Worm (Caenorhabditis elegans) whole organism, L4 larva: ENCODE data around the gene gst-28.

Experiments used
- T20F7.1 ChIP-seq: fragments of 200-800 bp; sonication (Bioruptor generic); optimal IDR thresholded peaks from 2 replicates; lab custom pipeline; 2018; ENCODE audit warnings: mild to moderate bottlenecking, missing genetic modification characterization, missing compliant biosample characterization
- ama-1 ChIP-seq: fragments of 150-350 bp; optimal IDR thresholded peaks from 2 replicates; lab custom pipeline; 2014; ENCODE audit warnings: inconsistent platforms, mixed read lengths
- daf-19 ChIP-seq: fragments of 200-800 bp; sonication (Bioruptor generic); conservative IDR thresholded peaks from 2 replicates; pipeline ENCODE4 v1.3.6; 2022; ENCODE audit warnings: missing genetic modification characterization, missing compliant biosample characterization
- daf-8 ChIP-seq: fragments of 200-800 bp; sonication (Bioruptor generic); IDR thresholded peaks from 2 replicates; pipeline ENCODE4 v1.3.6; 2022; ENCODE audit warnings: missing genetic modification characterization, missing compliant biosample characterization
- duxl-1 ChIP-seq: sonication (generic microtip); optimal IDR thresholded peaks from 2 replicates; lab custom pipeline; 2016; ENCODE audit warnings: mild to moderate bottlenecking, missing genetic modification characterization, moderate library complexity, missing compliant biosample characterization; ENCODE audit not compliant: poor library complexity
- fkh-10 ChIP-seq: fragments of 150-350 bp; optimal IDR thresholded peaks from 2 replicates; lab custom pipeline; 2014; ENCODE audit warnings: missing biosample characterization, missing genetic modification reagents, missing genetic modification characterization
- lin-1 ChIP-seq: fragments of 200-800 bp; sonication (Bioruptor generic); IDR thresholded peaks from 2 replicates; pipeline ENCODE4 v1.3.6; 2022; ENCODE audit warnings: missing genetic modification reagents, missing genetic modification characterization, missing compliant biosample characterization
- mep-1 ChIP-seq: fragments of 150-350 bp; sonication (generic microtip); optimal IDR thresholded peaks from 3 replicates; lab custom pipeline; 2014; ENCODE audit warnings: missing biosample characterization, missing genetic modification characterization
- nhr-11 ChIP-seq: fragments of 150-350 bp; optimal IDR thresholded peaks from 2 replicates; lab custom pipeline; 2014; ENCODE audit warnings: missing biosample characterization, missing genetic modification characterization
- vab-7 ChIP-seq: fragments of 200-800 bp; sonication (Bioruptor generic); IDR thresholded peaks from 2 replicates; pipeline ENCODE4 v1.3.6; 2022; ENCODE audit warnings: missing genetic modification reagents, missing genetic modification characterization, missing compliant biosample characterization

DNA sequence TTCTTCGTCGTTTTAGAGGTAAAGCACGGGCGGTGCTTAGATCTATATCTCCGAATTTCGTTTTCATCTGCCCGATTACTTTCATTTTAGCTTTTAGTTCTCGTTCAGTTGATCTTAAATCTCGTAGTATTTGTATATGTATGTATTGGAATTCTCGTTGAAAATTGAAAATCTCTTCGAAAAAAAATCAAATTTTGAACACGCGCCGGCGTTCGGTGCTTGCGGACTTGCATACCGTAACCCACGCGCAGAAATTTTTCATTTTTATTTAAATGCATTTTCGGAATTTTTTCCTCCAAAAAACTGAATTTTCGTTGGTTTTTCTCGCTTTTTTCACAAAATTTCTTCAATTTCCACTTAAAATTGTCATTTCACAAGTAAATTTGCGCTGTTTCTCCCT, 40.8 kb upstream of the gst-28 start:
- no peak for TF ChIP-seq nhr-11 (tag; lab: Kevin White, UChicago)
- TF ChIP-seq daf-8 (GFP tag; lab: Robert Waterston, UW) = no peak
- TF ChIP-seq ama-1 = no peak
- no peak for TF ChIP-seq duxl-1 (tag; lab: Kevin White, UChicago)
- no peak for TF ChIP-seq daf-19
- no peak for TF ChIP-seq T20F7.1
- no peak for TF ChIP-seq mep-1 (tag; lab: Kevin White, UChicago)
- TF ChIP-seq vab-7 (GFP tag; lab: Robert Waterston, UW) = no peak
- TF ChIP-seq fkh-10 (GFP tag; lab: Kevin White, UChicago) = no peak
- no peak for TF ChIP-seq lin-1 (GFP tag; lab: Robert Waterston, UW)
